Worm (Caenorhabditis elegans) whole organism, L4/young adult: ENCODE data around the gene srh-223.

Experiments
- dao-5 ChIP-seq: sonication (generic microtip); optimal IDR thresholded peaks from 2 replicates; lab custom pipeline; 2016; ENCODE audit warnings: missing genotype, missing genetic modification characterization, moderate library complexity, missing compliant biosample characterization
- him-1 ChIP-seq: sonication (generic microtip); optimal IDR thresholded peaks from 2 replicates; lab custom pipeline; 2016; ENCODE audit warnings: missing genotype, missing genetic modification reagents, missing genetic modification characterization, missing compliant biosample characterization

DNA sequence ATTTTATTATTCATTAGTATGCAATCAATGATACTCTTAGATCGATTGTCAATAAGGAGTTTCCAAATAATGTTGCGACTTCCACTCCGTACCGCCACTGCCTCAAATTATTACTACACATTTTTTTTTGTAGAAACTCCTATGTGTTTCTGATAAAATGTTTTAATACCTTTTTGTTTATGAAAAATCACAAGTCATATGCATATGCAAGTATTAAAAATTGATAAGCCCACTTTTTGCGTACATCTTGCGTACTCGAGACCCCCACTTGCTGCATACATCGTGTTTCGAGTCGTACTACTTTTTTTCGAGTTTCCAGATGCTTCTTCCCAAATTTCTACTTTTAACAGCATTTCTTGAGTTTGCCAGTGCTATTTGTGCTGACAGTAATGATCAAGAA lies 16.7 kb upstream of the srh-223 start, which contains the start of gene clec-76:
- TF ChIP-seq dao-5: no peak
- TF ChIP-seq him-1 (tag; lab: Kevin White, UChicago): no peak
